Fruit fly (Drosophila melanogaster): ENCODE data around the gene CG33969.
A peak's percentile ranks its signal among the peaks of the same experiment; 100 is the strongest.

CG33969 gene

DNA sequence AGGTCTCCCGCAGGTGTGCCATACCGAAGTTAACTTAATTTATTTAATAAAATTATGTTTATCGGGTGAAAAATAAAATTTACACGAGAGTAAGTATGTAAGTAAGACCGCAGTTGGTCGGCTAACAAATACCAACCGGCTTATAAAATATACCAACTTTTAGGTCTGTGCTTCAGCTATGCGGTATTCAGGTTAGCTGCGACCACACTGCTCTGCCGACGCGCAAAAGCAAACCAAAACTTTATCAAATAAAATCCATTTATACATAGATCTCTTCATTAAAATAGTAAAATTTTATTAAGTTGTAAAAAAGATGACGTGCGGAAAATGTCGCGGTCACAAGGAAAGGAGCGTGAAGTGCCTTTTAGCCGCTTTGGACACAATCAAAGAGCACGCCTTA lies 42.7 kb upstream of the CG33969 start, which contains the start of the genes mRpL15 and CtIP:
Gene mRpL15 (minus strand): TSS at position 141 of the 400 bp plus-strand sequence.
Gene CtIP (plus strand): TSS at position 182 of the 400 bp plus-strand sequence.
- TF ChIP-seq gl (tag; optimal IDR thresholded peaks at IDR 0.05) (no peak), Ets98B (GFP tag; IDR thresholded peaks at IDR 0.05) (no peak), Snoo (tag; optimal IDR thresholded peaks at IDR 0.05) (no peak), EcR (GFP tag; optimal IDR thresholded peaks at IDR 0.05) (no peak), CG13204 (GFP tag; optimal IDR thresholded peaks at IDR 0.05) (no peak), Pif1B (GFP tag; optimal IDR thresholded peaks at IDR 0.05) (no peak)

- TF ChIP-seq Snoo (tag; optimal IDR thresholded peaks at IDR 0.05), result no peak
These were observed 38.9 kb upstream of the CG33969 start, which contains the start of the genes Las and Psn for dm6 chr3L:20432297-20432696. TSS of gene Las (minus strand) at chr3L:20432361. TSS of gene Psn (plus strand) at chr3L:20432468.

DNA sequence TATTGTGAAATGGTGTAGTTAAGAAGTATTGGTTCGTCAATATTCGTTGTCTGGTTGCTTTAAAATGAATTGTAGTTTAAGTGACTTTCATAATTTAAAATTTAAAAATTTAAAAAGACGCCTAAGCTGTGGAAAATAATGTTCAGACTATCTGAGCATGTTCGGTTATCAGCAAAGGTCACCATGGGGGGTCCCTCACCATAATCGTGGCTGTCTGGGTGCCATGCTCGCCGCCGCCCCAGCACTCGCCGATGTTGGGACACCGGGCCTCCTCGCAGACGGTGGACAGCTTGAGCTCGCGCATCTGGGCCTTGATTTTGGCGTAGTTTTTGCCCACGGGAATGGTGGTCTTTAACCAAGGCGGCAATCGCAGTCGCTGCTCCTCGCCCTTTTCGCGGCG lies 38.3 kb upstream of the CG33969 start:
- no peak for TF ChIP-seq EcR (GFP tag; optimal IDR thresholded peaks at IDR 0.05)
- no peak for TF ChIP-seq CG10348 (GFP tag; IDR thresholded peaks at IDR 0.05)
- TF ChIP-seq CG13204 (GFP tag; optimal IDR thresholded peaks at IDR 0.05), result no peak
- no peak for TF ChIP-seq CG34367 (tag; optimal IDR thresholded peaks at IDR 0.05)
- no peak for TF ChIP-seq Snoo (tag; optimal IDR thresholded peaks at IDR 0.05)
- no peak for TF ChIP-seq gl (tag; optimal IDR thresholded peaks at IDR 0.05)
- no peak for TF ChIP-seq rn (GFP tag; IDR thresholded peaks at IDR 0.05)
- TF ChIP-seq Pif1B (GFP tag; optimal IDR thresholded peaks at IDR 0.05), result no peak
- no peak for TF ChIP-seq Ets98B (GFP tag; IDR thresholded peaks at IDR 0.05)
- no peak for TF ChIP-seq Pif1A (GFP tag; optimal IDR thresholded peaks at IDR 0.05)
- no peak for TF ChIP-seq CG8301 (tag; optimal IDR thresholded peaks at IDR 0.05)
- no peak for TF ChIP-seq CG17806 (tag; optimal IDR thresholded peaks at IDR 0.05)
- TF ChIP-seq CG4496 (GFP tag; IDR thresholded peaks at IDR 0.05), result no peak
- TF ChIP-seq fd96Ca (GFP tag; IDR thresholded peaks at IDR 0.05), result no peak
- TF ChIP-seq CG32121 (GFP tag; IDR thresholded peaks at IDR 0.05), result no peak
- TF ChIP-seq CG9948 (tag; optimal IDR thresholded peaks at IDR 0.05), result no peak
- TF ChIP-seq CG12605 (GFP tag; IDR thresholded peaks at IDR 0.05), result no peak

DNA sequence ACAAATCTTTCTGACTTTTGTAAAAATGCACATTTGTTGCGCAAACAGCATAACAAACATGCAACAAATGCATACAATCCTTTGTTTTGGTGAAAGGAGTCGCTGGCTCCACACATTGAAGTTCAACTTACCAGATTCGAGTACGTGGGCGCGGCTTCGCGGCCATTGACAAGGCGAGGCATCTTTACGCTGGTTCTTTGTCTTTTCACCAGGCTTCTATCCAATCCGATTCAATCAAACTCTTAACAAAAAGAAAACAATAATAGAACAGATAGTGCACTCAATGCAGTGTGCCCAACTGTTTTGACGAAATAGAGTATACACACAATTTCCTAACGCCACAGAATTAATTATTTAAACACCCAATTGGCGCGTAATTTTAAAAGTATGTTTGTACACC lies 36.8 kb upstream of the CG33969 start, which contains the start of gene CG5262:
Gene CG5262 (minus strand): TSS at position 294 of the 400 bp plus-strand sequence.
- peak; percentile 46; the same call in 1 of the 2 replicates for TF ChIP-seq CG12605 (GFP tag; IDR thresholded peaks at IDR 0.05)
- TF ChIP-seq CG4496 (GFP tag; IDR thresholded peaks at IDR 0.05), result peak; percentile 48; the same call in 2 of the 3 replicates
- no peak for TF ChIP-seq rn (GFP tag; IDR thresholded peaks at IDR 0.05)
- peak; percentile 57 for TF ChIP-seq gl (tag; optimal IDR thresholded peaks at IDR 0.05)

dm6 chr3L:20427449-20427848 lies 34.1 kb upstream of the CG33969 start, which contains the start of gene CG5274:
TSS of gene CG5274 (minus strand) at chr3L:20427666.
- TF ChIP-seq Ets98B (GFP tag; IDR thresholded peaks at IDR 0.05) (no peak), Pif1A (GFP tag; optimal IDR thresholded peaks at IDR 0.05) (no peak), Pif1B (GFP tag; optimal IDR thresholded peaks at IDR 0.05) (no peak), CG32121 (GFP tag; IDR thresholded peaks at IDR 0.05) (no peak), CG9948 (tag; optimal IDR thresholded peaks at IDR 0.05) (no peak), CG34367 (tag; optimal IDR thresholded peaks at IDR 0.05) (no peak), rn (GFP tag; IDR thresholded peaks at IDR 0.05) (no peak), EcR (GFP tag; optimal IDR thresholded peaks at IDR 0.05) (no peak), D1 (tag; optimal IDR thresholded peaks at IDR 0.05) (no peak), CG15710 (tag; optimal IDR thresholded peaks at IDR 0.05) (no peak), fd96Ca (GFP tag; IDR thresholded peaks at IDR 0.05) (no peak), CG14655 (GFP tag; optimal IDR thresholded peaks at IDR 0.05) (no peak), gl (tag; optimal IDR thresholded peaks at IDR 0.05) (no peak), CG10348 (GFP tag; IDR thresholded peaks at IDR 0.05) (no peak), CG8301 (tag; optimal IDR thresholded peaks at IDR 0.05) (no peak), Snoo (tag; optimal IDR thresholded peaks at IDR 0.05) (no peak), CG13204 (GFP tag; optimal IDR thresholded peaks at IDR 0.05) (no peak), CG17806 (tag; optimal IDR thresholded peaks at IDR 0.05) (no peak), CG4496 (GFP tag; IDR thresholded peaks at IDR 0.05) (no peak)

- TF ChIP-seq Ets98B (GFP tag; IDR thresholded peaks at IDR 0.05), result no peak
- no peak for TF ChIP-seq CG4496 (GFP tag; IDR thresholded peaks at IDR 0.05)
- no peak for TF ChIP-seq CG17806 (tag; optimal IDR thresholded peaks at IDR 0.05)
- no peak for TF ChIP-seq CG13204 (GFP tag; optimal IDR thresholded peaks at IDR 0.05)
- TF ChIP-seq rn (GFP tag; IDR thresholded peaks at IDR 0.05), result no peak
- TF ChIP-seq CG32121 (GFP tag; IDR thresholded peaks at IDR 0.05), result no peak
- no peak for TF ChIP-seq CG10348 (GFP tag; IDR thresholded peaks at IDR 0.05)
- no peak for TF ChIP-seq Snoo (tag; optimal IDR thresholded peaks at IDR 0.05)
- TF ChIP-seq Pif1B (GFP tag; optimal IDR thresholded peaks at IDR 0.05), result no peak
- no peak for TF ChIP-seq CG15710 (tag; optimal IDR thresholded peaks at IDR 0.05)
- no peak for TF ChIP-seq CG9948 (tag; optimal IDR thresholded peaks at IDR 0.05)
- no peak for TF ChIP-seq CG8159 (tag; optimal IDR thresholded peaks at IDR 0.05)
These were observed 32.5 kb upstream of the CG33969 start, which contains the start of gene CG5282 for dm6 chr3L:20425888-20426287. TSS of gene CG5282 (minus strand) at chr3L:20426071.

dm6 chr3L:20413304-20413703 lies 20.0 kb upstream of the CG33969 start, which contains the start of gene zye:
TSS of gene zye (plus strand) at chr3L:20413604.
- TF ChIP-seq CG34367 (tag; optimal IDR thresholded peaks at IDR 0.05), result no peak
- no peak for TF ChIP-seq CG8159 (tag; optimal IDR thresholded peaks at IDR 0.05)
- no peak for TF ChIP-seq Pif1A (GFP tag; optimal IDR thresholded peaks at IDR 0.05)
- no peak for TF ChIP-seq fd96Ca (GFP tag; IDR thresholded peaks at IDR 0.05)
- TF ChIP-seq CG4496 (GFP tag; IDR thresholded peaks at IDR 0.05), result no peak
- TF ChIP-seq CG9948 (tag; optimal IDR thresholded peaks at IDR 0.05), result no peak
- no peak for TF ChIP-seq CG15710 (tag; optimal IDR thresholded peaks at IDR 0.05)
- no peak for TF ChIP-seq Snoo (tag; optimal IDR thresholded peaks at IDR 0.05)
- no peak for TF ChIP-seq CG12605 (GFP tag; IDR thresholded peaks at IDR 0.05)
- TF ChIP-seq CG8301 (tag; optimal IDR thresholded peaks at IDR 0.05), result no peak
- TF ChIP-seq rn (GFP tag; IDR thresholded peaks at IDR 0.05), result no peak
- no peak for TF ChIP-seq EcR (GFP tag; optimal IDR thresholded peaks at IDR 0.05)
- TF ChIP-seq CG14655 (GFP tag; optimal IDR thresholded peaks at IDR 0.05), result no peak
- TF ChIP-seq CG10348 (GFP tag; IDR thresholded peaks at IDR 0.05), result no peak
- no peak for TF ChIP-seq Ets98B (GFP tag; IDR thresholded peaks at IDR 0.05)
- TF ChIP-seq CG32121 (GFP tag; IDR thresholded peaks at IDR 0.05), result no peak
- TF ChIP-seq CG13204 (GFP tag; optimal IDR thresholded peaks at IDR 0.05), result no peak
- no peak for TF ChIP-seq D1 (tag; optimal IDR thresholded peaks at IDR 0.05)
- TF ChIP-seq Pif1B (GFP tag; optimal IDR thresholded peaks at IDR 0.05), result no peak

Data from whole organism, pupa.